Fruit fly (Drosophila melanogaster): ENCODE results near the gene CG4872.

dm6 chrX:16930465-16931286 lies 49.5 kb downstream of the CG4872 start:
- no peak for TF ChIP-seq pan (optimal IDR thresholded peaks at IDR 0.05)
- TF ChIP-seq psq (optimal IDR thresholded peaks at IDR 0.05), result no peak
- TF ChIP-seq Dll (optimal IDR thresholded peaks at IDR 0.05), result no peak
- no peak for TF ChIP-seq CG8478 (optimal IDR thresholded peaks at IDR 0.05)
- no peak for TF ChIP-seq EcR (GFP tag; optimal IDR thresholded peaks at IDR 0.05)
